Worm (Caenorhabditis elegans): ENCODE measurements around the gene cyn-9.

DNA sequence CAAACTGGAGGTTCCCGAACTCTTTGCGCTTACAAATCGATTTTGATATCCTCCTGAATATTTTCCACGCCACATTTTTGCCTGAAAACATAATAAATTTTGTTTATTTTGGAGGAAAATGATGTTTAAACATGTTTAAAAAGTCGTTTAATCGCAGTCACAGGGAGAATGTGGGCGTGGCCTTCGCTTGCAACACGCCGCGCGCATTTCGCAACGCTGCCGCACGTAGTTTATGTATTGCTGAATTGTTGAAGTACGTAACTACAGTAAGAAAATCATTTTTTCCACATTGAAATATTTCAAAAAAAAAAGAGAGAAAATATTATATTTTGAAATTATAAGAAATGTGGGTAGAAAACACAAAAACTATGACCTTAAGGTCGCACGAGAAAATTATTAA, 35.2 kb downstream of the cyn-9 start, which contains the start of gene C46F11.4:
- TF ChIP-seq him-1 (tag; optimal IDR thresholded peaks at IDR 0.05) = peak; percentile 62
- TF ChIP-seq dao-5 (tag; optimal IDR thresholded peaks at IDR 0.05) = no peak
- TF ChIP-seq W03F9.2 (tag; optimal IDR thresholded peaks at IDR 0.05) = peak; percentile 27

Data from whole organism, L4/young adult.